Worm (Caenorhabditis elegans) whole organism, L4/young adult: ENCODE data around the gene M153.3.

ENCODE experiments used
- W03F9.2 ChIP-seq: fragments of 150-350 bp; optimal IDR thresholded peaks from 2 replicates; lab custom pipeline; 2014; ENCODE audit warnings: missing biosample characterization, missing genetic modification characterization
- dao-5 ChIP-seq: sonication (generic microtip); optimal IDR thresholded peaks from 2 replicates; lab custom pipeline; 2016; ENCODE audit warnings: missing genotype, missing genetic modification characterization, moderate library complexity, missing compliant biosample characterization
- him-1 ChIP-seq: sonication (generic microtip); optimal IDR thresholded peaks from 2 replicates; lab custom pipeline; 2016; ENCODE audit warnings: missing genotype, missing genetic modification reagents, missing genetic modification characterization, missing compliant biosample characterization

M153.3 gene

ce11 chrX:12164047-12164446 lies 21.4 kb downstream of the M153.3 start:
- TF ChIP-seq him-1 (tag; lab: Kevin White, UChicago) (no peak), W03F9.2 (no peak), dao-5 (tag; lab: Kevin White, UChicago) (no peak)

ce11 chrX:12164943-12165342 lies 22.3 kb downstream of the M153.3 start:
- TF ChIP-seq W03F9.2, result no peak
- no peak for TF ChIP-seq dao-5 (tag; lab: Kevin White, UChicago)
- TF ChIP-seq him-1 (tag; lab: Kevin White, UChicago), result no peak

DNA sequence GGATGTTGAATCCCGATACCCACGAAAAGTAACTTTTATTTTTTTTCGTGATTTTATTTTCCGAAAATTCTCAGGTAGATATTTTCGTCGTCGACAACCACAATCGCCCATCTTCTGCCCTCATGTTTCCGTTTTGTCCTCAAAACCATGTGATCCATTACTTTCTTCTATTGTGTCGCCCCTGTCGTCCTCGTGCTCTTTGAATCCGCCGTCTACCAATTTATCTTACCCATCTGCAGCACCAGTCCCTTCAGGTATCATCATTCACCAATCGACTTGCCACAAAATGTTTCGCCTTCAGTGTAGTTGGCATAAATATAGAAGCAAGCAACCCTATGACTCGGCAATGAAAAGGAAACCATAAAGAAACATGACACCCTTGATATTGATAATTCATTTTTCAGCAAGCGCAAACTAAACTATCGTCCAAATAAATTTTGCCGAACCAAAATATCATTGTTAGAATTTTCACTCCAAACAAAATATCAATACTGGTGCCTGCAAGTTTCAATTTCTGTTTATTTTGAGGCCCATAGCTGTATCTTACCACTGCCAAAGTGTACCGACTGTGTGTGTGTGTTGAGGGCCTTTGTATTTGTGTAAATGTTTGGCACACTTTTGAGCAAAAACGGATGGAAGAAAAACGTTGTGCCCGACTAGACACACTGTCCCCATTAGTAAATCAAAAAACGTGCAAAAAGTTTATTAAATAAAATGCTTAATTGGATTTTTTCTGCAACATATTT lies 25.1 kb downstream of the M153.3 start:
- no peak for TF ChIP-seq him-1 (tag; lab: Kevin White, UChicago)

DNA sequence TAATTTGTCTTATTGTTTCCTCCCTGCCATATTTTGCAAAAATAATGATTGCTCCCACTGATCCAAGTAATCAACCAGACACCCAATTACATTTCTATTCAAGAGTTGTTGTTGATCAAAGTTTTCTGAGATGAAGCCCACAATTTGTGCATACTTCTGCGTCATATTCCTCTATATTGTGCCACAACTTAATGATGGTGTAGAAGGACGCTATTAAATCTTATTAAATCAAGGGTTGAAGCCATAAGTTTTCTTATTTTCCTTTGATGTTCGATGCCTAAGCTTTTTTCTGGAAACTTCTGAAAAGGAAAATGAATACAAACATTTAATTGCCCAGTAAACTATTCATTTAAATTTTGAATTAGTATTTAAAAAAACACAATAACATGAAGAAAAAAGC lies 26.1 kb downstream of the M153.3 start:
- no peak for TF ChIP-seq dao-5 (tag; lab: Kevin White, UChicago)
- TF ChIP-seq W03F9.2, result no peak
- TF ChIP-seq him-1 (tag; lab: Kevin White, UChicago), result no peak

DNA sequence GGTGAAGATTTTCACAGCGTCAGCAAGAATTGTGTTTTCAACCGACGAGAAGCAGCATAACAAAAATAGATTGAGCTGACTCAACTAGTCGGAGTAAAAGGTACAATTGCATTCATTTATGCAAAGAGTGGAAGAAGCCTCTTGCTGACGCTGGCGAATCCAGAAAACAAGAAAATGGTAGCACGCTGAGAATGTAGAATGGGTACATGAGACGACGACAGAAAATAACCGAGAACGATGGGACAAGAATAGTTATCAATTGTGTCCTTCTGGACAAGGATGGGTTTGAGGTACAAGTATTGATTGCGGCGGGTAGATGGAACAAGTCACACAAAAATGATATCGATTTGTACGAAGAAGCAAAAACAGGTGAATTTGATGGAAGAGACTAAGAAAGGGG lies 26.7 kb downstream of the M153.3 start:
- TF ChIP-seq W03F9.2 (no peak), him-1 (tag; lab: Kevin White, UChicago) (no peak), dao-5 (tag; lab: Kevin White, UChicago) (no peak)

ce11 chrX:12171631-12172348 lies 29.1 kb downstream of the M153.3 start, which contains the start of gene F57G12.1:
TSS of gene F57G12.1 (minus strand) at chrX:12171681.
- TF ChIP-seq W03F9.2 (no peak), him-1 (tag; lab: Kevin White, UChicago) (peak; percentile 75)

DNA sequence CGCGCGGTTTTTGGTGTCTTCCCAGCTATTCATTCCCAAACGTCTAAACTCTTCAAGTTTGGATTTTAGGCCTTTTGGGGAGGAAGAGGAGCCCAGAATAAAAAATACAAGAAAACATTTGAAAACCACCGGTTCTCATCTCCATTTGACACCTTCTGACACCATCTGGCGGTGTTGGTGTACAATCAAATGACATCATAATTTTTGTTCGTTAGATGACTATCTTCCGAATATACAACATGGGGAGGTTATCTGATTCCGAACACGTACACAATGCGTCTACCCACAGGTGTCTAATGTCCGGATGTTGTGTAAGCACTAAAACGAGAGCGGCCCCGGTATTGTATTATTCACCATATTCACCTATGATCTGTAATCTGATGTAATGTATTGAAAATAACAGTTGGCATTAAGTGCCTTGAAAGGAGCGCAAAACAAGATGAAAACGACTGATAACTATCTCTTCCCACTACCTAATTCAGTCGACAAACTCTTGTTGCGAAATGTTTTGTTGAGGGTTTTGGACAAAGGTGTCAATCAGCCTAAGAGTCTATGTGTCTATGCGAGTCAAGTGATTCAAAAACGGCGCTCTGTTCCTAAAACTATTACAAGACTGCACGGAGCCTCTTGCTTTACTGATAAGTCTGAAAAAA lies 29.9 kb downstream of the M153.3 start:
- no peak for TF ChIP-seq him-1 (tag; lab: Kevin White, UChicago)
- no peak for TF ChIP-seq dao-5 (tag; lab: Kevin White, UChicago)
- TF ChIP-seq W03F9.2, result no peak

ce11 chrX:12173989-12174388 lies 31.3 kb downstream of the M153.3 start:
- TF ChIP-seq him-1 (tag; lab: Kevin White, UChicago), result no peak

DNA sequence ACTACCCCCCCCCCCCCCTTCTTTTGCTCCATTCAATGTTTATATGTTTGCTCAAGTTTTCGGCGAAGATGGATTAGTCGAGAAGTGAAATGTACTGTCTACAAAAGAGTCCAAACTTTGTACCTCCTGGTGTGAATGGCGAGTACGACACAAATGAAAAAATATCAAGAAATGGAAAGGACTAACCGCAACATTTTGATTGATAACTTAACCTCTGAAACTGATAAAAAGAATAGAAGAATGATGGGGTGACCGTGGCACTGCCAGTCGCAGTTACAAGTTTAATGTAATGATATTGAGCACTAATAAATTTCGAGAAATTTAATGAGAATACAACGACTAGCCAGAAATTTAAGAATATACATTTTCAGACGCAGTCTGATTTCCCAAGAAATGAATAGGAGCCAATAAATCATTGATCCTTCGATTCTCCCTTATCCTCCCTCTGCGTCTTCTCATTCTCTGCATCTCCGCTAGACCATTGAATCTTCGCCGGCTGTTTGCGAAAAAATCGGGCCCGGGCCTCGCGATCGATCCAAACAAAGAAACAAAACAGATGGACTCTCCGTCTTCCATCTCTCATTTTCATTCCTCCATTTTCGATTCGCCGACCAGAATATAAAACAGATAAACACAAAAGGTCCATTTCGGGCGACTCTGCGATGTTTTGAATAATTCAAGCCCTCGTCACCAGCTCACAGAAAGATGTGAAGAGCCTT lies 32.2 kb downstream of the M153.3 start:
- TF ChIP-seq W03F9.2, result no peak
- TF ChIP-seq him-1 (tag; lab: Kevin White, UChicago), result no peak
- TF ChIP-seq dao-5 (tag; lab: Kevin White, UChicago), result no peak

DNA sequence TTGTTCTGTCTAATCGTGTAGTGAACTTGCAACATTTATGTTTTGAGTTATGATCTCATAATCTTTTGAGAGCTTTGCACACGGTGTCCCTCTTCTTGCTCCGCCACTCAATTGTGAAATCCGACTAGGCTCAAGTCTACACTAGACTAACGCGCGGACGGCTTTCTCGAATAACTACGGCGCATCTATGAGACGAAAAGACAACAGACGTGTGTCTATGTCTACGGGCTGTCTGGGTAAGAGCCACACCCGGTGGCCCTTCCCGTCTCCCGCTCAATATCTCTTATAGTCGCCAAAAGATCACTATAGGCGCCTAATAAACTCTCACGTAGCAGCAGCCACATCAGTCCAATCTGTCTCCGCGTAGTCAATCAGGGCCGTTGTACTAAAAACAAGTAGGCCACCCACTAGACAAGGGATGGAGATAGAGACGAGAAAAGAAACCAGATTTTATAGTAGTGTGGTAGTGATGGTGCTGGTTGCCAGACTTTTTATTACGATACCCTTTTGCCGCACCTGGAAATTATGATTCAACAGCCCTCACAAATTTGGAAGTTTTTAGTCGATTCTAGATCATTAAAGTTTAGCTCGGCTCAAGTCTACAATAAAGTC lies 33.1 kb downstream of the M153.3 start:
- no peak for TF ChIP-seq him-1 (tag; lab: Kevin White, UChicago)
- TF ChIP-seq W03F9.2, result no peak
- TF ChIP-seq dao-5 (tag; lab: Kevin White, UChicago), result no peak

ce11 chrX:12176394-12176793 lies 33.7 kb downstream of the M153.3 start:
- TF ChIP-seq W03F9.2, result no peak
- no peak for TF ChIP-seq him-1 (tag; lab: Kevin White, UChicago)
- no peak for TF ChIP-seq dao-5 (tag; lab: Kevin White, UChicago)

ce11 chrX:12176873-12177293 lies 34.2 kb downstream of the M153.3 start:
- no peak for TF ChIP-seq dao-5 (tag; lab: Kevin White, UChicago)
- TF ChIP-seq him-1 (tag; lab: Kevin White, UChicago), result no peak
- no peak for TF ChIP-seq W03F9.2

DNA sequence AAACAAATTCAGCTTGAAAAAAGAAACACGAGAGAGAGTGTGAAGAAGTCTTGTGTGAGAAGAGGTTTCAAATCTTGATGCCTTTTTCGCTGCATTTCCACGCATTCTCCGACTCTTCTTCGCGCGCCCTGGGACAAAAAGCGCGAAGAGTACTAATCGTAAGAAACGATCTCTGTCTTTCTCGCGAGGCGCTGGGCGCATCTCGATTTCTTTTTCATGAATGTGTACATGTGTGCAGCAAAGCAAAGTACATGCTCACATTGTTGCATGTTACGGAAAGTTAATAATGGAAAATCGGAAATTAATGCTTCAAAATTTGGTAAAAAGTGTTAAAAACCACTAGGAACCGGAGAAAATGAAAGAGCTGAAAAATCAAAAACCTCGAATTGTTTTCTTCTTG lies 34.9 kb downstream of the M153.3 start:
- no peak for TF ChIP-seq W03F9.2
